Worm (Caenorhabditis elegans): ENCODE measurements around the gene txt-9.
"Not testable (repeated sequence)": the region's sequence is repeated elsewhere in the genome, so short reads cannot be mapped to it uniquely, and the experiment has no call there.

txt-9 gene

DNA sequence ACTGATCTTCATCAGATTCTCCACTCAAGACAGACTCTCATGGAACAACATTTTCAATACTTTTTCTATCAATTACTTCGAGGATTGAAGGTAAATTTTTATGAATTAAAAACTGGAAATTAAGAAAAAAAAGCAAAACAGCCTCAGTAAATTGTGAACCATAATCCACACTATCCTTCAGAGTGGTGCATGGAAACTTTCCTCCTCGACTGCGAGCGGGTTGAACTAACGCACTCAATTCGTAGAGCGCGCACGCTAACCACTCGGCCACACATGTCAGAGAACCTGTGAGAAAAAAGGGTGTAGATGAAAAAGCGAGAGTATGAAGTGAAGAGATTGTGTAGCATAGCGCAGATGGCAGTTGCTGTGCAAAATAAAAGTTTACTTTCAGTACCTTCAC lies 19.4 kb downstream of the txt-9 start:
- TF ChIP-seq pha-4 (tag; optimal IDR thresholded peaks at IDR 0.05) (peak; percentile 36), cnd-1 (tag; optimal IDR thresholded peaks at IDR 0.05) (peak; percentile 98), mls-2 (tag; optimal IDR thresholded peaks at IDR 0.05) (peak; percentile 99), unc-39 (tag; optimal IDR thresholded peaks at IDR 0.05) (peak; percentile 22), drap-1 (GFP tag; optimal IDR thresholded peaks at IDR 0.05) (peak; percentile 99), hlh-1 (tag; optimal IDR thresholded peaks at IDR 0.05) (peak; percentile 83), bed-3 (GFP tag; optimal IDR thresholded peaks at IDR 0.05) (peak; percentile 93), elt-1 (tag; optimal IDR thresholded peaks at IDR 0.05; ENCODE audit: borderline replicate concordance, insufficient read depth) (peak; percentile 19), nhr-237 (tag; optimal IDR thresholded peaks at IDR 0.05) (peak; percentile 53), lin-13 (tag; optimal IDR thresholded peaks at IDR 0.05) (peak; percentile 64), ces-1 (GFP tag; optimal IDR thresholded peaks at IDR 0.05) (no peak), nhr-28 (tag; optimal IDR thresholded peaks at IDR 0.05) (peak; percentile 86), unc-120 (tag; optimal IDR thresholded peaks at IDR 0.05; ENCODE audit: poor library complexity, severe bottlenecking) (peak; percentile 96), ceh-43 (GFP tag; optimal IDR thresholded peaks at IDR 0.05) (peak; percentile 93), nhr-76 (tag; optimal IDR thresholded peaks at IDR 0.05) (peak; percentile 22), sem-2 (GFP tag; optimal IDR thresholded peaks at IDR 0.05) (peak; percentile 94), ham-2 (GFP tag; optimal IDR thresholded peaks at IDR 0.05) (peak; percentile 95), ztf-11 (tag; optimal IDR thresholded peaks at IDR 0.05) (peak; percentile 80), flh-1 (GFP tag; optimal IDR thresholded peaks at IDR 0.05) (peak; percentile 93), tbx-8 (GFP tag; optimal IDR thresholded peaks at IDR 0.05) (peak; percentile 96), lin-32 (GFP tag; optimal IDR thresholded peaks at IDR 0.05) (peak; percentile 99), ceh-39 (tag; optimal IDR thresholded peaks at IDR 0.05) (no peak), mab-5 (tag; optimal IDR thresholded peaks at IDR 0.05) (no peak), nhr-12 (tag; optimal IDR thresholded peaks at IDR 0.05) (peak; percentile 72), M03D4.4 (tag; optimal IDR thresholded peaks at IDR 0.05) (peak; percentile 98), lsy-2 (tag; optimal IDR thresholded peaks at IDR 0.05) (peak; percentile 71), blmp-1 (tag; optimal IDR thresholded peaks at IDR 0.05) (peak; percentile 11), nhr-2 (tag; optimal IDR thresholded peaks at IDR 0.05) (no peak), snpc-4 (tag; optimal IDR thresholded peaks at IDR 0.05) (no peak), mep-1 (tag; optimal IDR thresholded peaks at IDR 0.05) (peak; percentile 92), zip-8 (tag; optimal IDR thresholded peaks at IDR 0.05) (no peak), unc-62 (GFP tag; optimal IDR thresholded peaks at IDR 0.05) (peak; percentile 83), ceh-83 (GFP tag; optimal IDR thresholded peaks at IDR 0.05) (peak; percentile 98), elt-3 (tag; optimal IDR thresholded peaks at IDR 0.05) (peak; percentile 40), sptf-1 (tag; optimal IDR thresholded peaks at IDR 0.05) (peak; percentile 99)

DNA sequence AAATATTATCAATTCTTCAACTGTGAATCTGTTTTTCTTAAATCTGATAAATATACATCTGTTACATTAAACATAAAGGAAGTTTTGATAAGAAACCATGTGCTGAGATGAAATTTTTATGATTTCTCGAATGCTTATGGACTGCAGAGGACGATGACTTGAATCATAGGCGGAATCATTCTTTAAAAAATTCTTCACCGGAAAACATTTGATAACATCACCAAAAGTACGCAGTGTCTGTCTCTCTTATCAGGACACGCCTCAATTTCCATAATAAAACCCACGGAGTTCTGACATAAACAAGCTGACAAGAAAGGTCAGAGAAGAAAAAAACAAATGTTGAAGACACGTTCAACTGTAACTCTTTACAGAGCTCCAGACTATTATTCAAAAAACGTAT lies 24.1 kb downstream of the txt-9 start, which contains the start of gene F09C12.2:
F09C12.2 (plus strand) TSS at position 320 of the 400 bp plus-strand sequence.
- TF ChIP-seq sptf-1 (tag; optimal IDR thresholded peaks at IDR 0.05) (no peak), ceh-39 (tag; optimal IDR thresholded peaks at IDR 0.05) (no peak), snpc-4 (tag; optimal IDR thresholded peaks at IDR 0.05) (no peak), unc-62 (GFP tag; optimal IDR thresholded peaks at IDR 0.05) (no peak), nhr-12 (tag; optimal IDR thresholded peaks at IDR 0.05) (no peak), bed-3 (GFP tag; optimal IDR thresholded peaks at IDR 0.05) (no peak), elt-3 (tag; optimal IDR thresholded peaks at IDR 0.05) (no peak), tbx-8 (GFP tag; optimal IDR thresholded peaks at IDR 0.05) (no peak), mep-1 (tag; optimal IDR thresholded peaks at IDR 0.05) (no peak), zip-8 (tag; optimal IDR thresholded peaks at IDR 0.05) (no peak)

DNA sequence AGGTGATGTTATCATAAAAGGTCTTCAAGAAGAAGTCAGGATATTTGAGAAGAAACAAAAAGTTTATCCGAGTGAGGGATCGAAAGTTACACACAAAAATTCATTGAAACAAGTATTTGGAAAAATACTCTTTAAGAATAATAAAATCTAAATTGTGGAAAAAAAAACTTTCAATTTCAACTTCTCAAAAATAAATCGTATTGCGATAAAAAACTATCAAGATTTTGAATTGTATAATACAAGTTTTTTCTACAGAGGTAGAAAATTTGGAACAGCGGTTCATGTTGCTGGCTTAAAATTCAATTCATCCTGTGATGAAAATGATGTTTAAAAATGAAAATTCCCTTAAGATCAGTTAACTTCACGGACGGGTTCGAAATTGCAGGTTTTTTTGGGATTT lies 26.5 kb downstream of the txt-9 start, which contains the start of gene F09C12.8:
F09C12.8 (plus strand) TSS at position 301 of the 400 bp plus-strand sequence.
- TF ChIP-seq bed-3 (GFP tag; optimal IDR thresholded peaks at IDR 0.05) (no peak), M03D4.4 (tag; optimal IDR thresholded peaks at IDR 0.05) (no peak)

DNA sequence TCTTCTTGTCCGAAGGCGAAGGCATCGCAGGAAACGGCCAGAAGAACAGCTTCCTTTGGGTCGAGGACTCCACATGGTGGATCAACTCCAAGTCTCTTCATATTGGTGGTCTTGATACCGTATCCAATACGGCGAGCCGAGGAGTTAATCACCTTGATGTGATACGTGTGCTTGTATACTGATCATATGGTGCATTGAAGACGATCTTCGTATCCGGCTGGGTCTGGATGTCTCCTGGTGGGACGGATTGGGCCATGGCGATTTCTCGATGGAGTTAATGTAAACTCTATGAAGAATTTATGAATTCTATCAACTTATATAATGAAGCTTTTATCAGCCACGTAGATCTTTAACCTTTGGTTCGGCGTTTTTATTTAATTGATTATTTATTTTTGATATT lies 29.6 kb downstream of the txt-9 start, which contains the start of gene msp-74:
msp-74 (minus strand) TSS at position 101 of the 400 bp plus-strand sequence.
- TF ChIP-seq elt-3 (tag; optimal IDR thresholded peaks at IDR 0.05); lin-32 (GFP tag; optimal IDR thresholded peaks at IDR 0.05); lsy-2 (tag; optimal IDR thresholded peaks at IDR 0.05): not testable (repeated sequence)

Measured in whole organism, mixed stage, embryonic.